Worm (Caenorhabditis elegans): ENCODE measurements around the gene nhr-107.

- no peak for TF ChIP-seq B0019.2 (GFP tag; conservative IDR thresholded peaks at IDR 0.05)
- TF ChIP-seq aptf-3 (GFP tag; IDR thresholded peaks at IDR 0.05) = no peak
- no peak for TF ChIP-seq F55B11.4 (tag; optimal IDR thresholded peaks at IDR 0.05; ENCODE audit: borderline replicate concordance, insufficient read depth)
- TF ChIP-seq F39B2.1 (GFP tag; IDR thresholded peaks at IDR 0.05) = no peak
- no peak for TF ChIP-seq lin-26 (GFP tag; IDR thresholded peaks at IDR 0.05)
- no peak for TF ChIP-seq F49E8.2 (tag; optimal IDR thresholded peaks at IDR 0.05; ENCODE audit: insufficient read depth)
- no peak for TF ChIP-seq K11D2.4 (GFP tag; IDR thresholded peaks at IDR 0.05)
- TF ChIP-seq hmg-20 (GFP tag; IDR thresholded peaks at IDR 0.05) = no peak
- no peak for TF ChIP-seq unc-62 (GFP tag; optimal IDR thresholded peaks at IDR 0.05)
- TF ChIP-seq ccch-3 (GFP tag; optimal IDR thresholded peaks at IDR 0.05) = no peak
Observed at ce11 chrV:6993999-6994398, 2.9 kb downstream of the nhr-107 start.
